Worm (Caenorhabditis elegans) whole organism, late embryonic: ENCODE data around the gene F18A11.3.

ENCODE experiments used
- nhr-11 ChIP-seq: fragments of 150-350 bp; optimal IDR thresholded peaks from 2 replicates; lab custom pipeline; 2014; ENCODE audit warnings: missing biosample characterization, missing genetic modification characterization
- ref-2 ChIP-seq: sonication (generic microtip); optimal IDR thresholded peaks from 2 replicates; lab custom pipeline; 2016; ENCODE audit warnings: missing genetic modification characterization, missing compliant biosample characterization

ce11 chrII:13003244-13003643 is 33.4 kb downstream of the F18A11.3 start:
- no peak for TF ChIP-seq nhr-11 (tag; lab: Kevin White, UChicago)
- no peak for TF ChIP-seq ref-2 (tag; lab: Kevin White, UChicago)
